Fruit fly (Drosophila melanogaster): ENCODE results near the gene CG10702.
A peak's percentile ranks its signal among the peaks of the same experiment; 100 is the strongest.

- TF ChIP-seq Pif1A (GFP tag; optimal IDR thresholded peaks at IDR 0.05), result peak; percentile 81
- no peak for TF ChIP-seq rn (GFP tag; IDR thresholded peaks at IDR 0.05)
- TF ChIP-seq CG12605 (GFP tag; IDR thresholded peaks at IDR 0.05), result peak; percentile 49; the same call in 1 of the 2 replicates
- TF ChIP-seq CG10348 (GFP tag; IDR thresholded peaks at IDR 0.05), result no peak
- peak; percentile 9 for TF ChIP-seq EcR (GFP tag; optimal IDR thresholded peaks at IDR 0.05)
- TF ChIP-seq Snoo (tag; optimal IDR thresholded peaks at IDR 0.05), result peak; percentile 87
- peak; percentile 72 for TF ChIP-seq CG13204 (GFP tag; optimal IDR thresholded peaks at IDR 0.05)
- TF ChIP-seq CG14655 (GFP tag; optimal IDR thresholded peaks at IDR 0.05), result peak; percentile 86
- TF ChIP-seq CG15710 (tag; optimal IDR thresholded peaks at IDR 0.05), result peak; percentile 93
- 0 out of 3 replicates have a peak, but pooled peaks have one; percentile 47 for TF ChIP-seq CG4496 (GFP tag; IDR thresholded peaks at IDR 0.05)
- TF ChIP-seq CG17806 (tag; optimal IDR thresholded peaks at IDR 0.05), result peak; percentile 78
Observed at dm6 chr2L:19021278-19022220, 48.1 kb downstream of the CG10702 start.

All from whole organism, pupa.